Fruit fly (Drosophila melanogaster): ENCODE measurements around the gene CG6073.
A peak's percentile ranks its signal among the peaks of the same experiment; 100 is the strongest.

CG6073 gene

DNA sequence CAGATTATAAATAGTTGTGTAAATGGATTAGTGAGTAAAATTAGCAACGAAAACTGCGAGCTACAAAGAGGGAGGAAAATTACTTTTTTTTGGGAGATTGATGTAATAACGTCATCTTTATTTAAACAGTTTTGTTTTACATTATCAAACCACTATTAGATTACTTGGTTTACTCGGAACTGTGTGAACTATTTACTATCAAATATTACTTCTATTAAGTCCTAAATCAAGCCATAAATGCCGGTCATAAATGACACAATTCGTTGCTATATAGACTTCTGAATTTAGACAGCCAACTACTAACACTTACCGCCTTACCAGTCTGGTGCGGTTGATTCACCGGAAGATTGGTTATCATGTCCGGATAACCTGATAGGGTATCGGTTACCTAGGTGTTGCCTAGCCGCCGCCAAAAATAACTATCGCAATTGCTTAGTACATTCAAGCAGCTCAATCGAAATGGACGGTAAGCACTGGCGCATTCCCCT lies 3.4 kb downstream of the CG6073 start, which contains the start of gene CG31086:
CG31086 (plus strand) TSS at position 51 of the 488 bp plus-strand sequence.
- TF ChIP-seq yki (optimal IDR thresholded peaks at IDR 0.05) (no peak), Six4 (GFP tag; optimal IDR thresholded peaks at IDR 0.05) (no peak), HHEX (GFP tag; optimal IDR thresholded peaks at IDR 0.05) (no peak), NK7.1 (GFP tag; optimal IDR thresholded peaks at IDR 0.05) (no peak), slou (GFP tag; optimal IDR thresholded peaks at IDR 0.05) (no peak), Atf3 (GFP tag; optimal IDR thresholded peaks at IDR 0.05) (no peak), dati (GFP tag; IDR thresholded peaks at IDR 0.05) (no peak), CG34224 (GFP tag; IDR thresholded peaks at IDR 0.05; ENCODE audit: partially characterized antibody) (no peak), hth (optimal IDR thresholded peaks at IDR 0.05) (no peak), CG13296 (GFP tag; optimal IDR thresholded peaks at IDR 0.05) (peak; percentile 66), Bgb (GFP tag; IDR thresholded peaks at IDR 0.05; ENCODE audit: partially characterized antibody) (no peak), HmgD (GFP tag; optimal IDR thresholded peaks at IDR 0.05) (no peak), ewg (GFP tag; optimal IDR thresholded peaks at IDR 0.05) (no peak), CG11093 (GFP tag; IDR thresholded peaks at IDR 0.05) (no peak), wek (GFP tag; optimal IDR thresholded peaks at IDR 0.05) (no peak), CG16813 (GFP tag; IDR thresholded peaks at IDR 0.05; ENCODE audit: partially characterized antibody) (no peak), CG3726 (GFP tag; IDR thresholded peaks at IDR 0.05) (no peak), hbn (GFP tag; IDR thresholded peaks at IDR 0.05; ENCODE audit: partially characterized antibody) (no peak), Sox102F (GFP tag; optimal IDR thresholded peaks at IDR 0.05) (no peak), Xrp1 (GFP tag; IDR thresholded peaks at IDR 0.05) (no peak), CG3407 (GFP tag; optimal IDR thresholded peaks at IDR 0.05) (no peak), ssp (GFP tag; IDR thresholded peaks at IDR 0.05) (no peak), tin (GFP tag; optimal IDR thresholded peaks at IDR 0.05) (no peak), vvl (GFP tag; IDR thresholded peaks at IDR 0.05) (no peak), CG6854 (GFP tag; optimal IDR thresholded peaks at IDR 0.05) (peak; percentile 55), exex (tag; optimal IDR thresholded peaks at IDR 0.05) (peak; percentile 91), PHDP (tag; optimal IDR thresholded peaks at IDR 0.05) (peak; percentile 51), CG8478 (optimal IDR thresholded peaks at IDR 0.05) (no peak), gro (GFP tag; optimal IDR thresholded peaks at IDR 0.05) (no peak), Adf1 (GFP tag; IDR thresholded peaks at IDR 0.05) (no peak), cad (GFP tag; optimal IDR thresholded peaks at IDR 0.05) (no peak), C15 (GFP tag; IDR thresholded peaks at IDR 0.05) (no peak), gem (tag; optimal IDR thresholded peaks at IDR 0.05) (peak; percentile 27), ci (GFP tag; IDR thresholded peaks at IDR 0.05) (no peak), Max (GFP tag; optimal IDR thresholded peaks at IDR 0.05) (no peak), CG13624 (GFP tag; optimal IDR thresholded peaks at IDR 0.05) (no peak), CG34376 (GFP tag; optimal IDR thresholded peaks at IDR 0.05) (peak; percentile 83), Stat92E (GFP tag; optimal IDR thresholded peaks at IDR 0.05) (no peak), NfI (GFP tag; optimal IDR thresholded peaks at IDR 0.05) (no peak), CG6765 (GFP tag; optimal IDR thresholded peaks at IDR 0.05) (peak; percentile 19), CG7839 (tag; optimal IDR thresholded peaks at IDR 0.05) (no peak), lab (GFP tag; optimal IDR thresholded peaks at IDR 0.05) (peak; percentile 39), CG17568 (GFP tag; optimal IDR thresholded peaks at IDR 0.05) (peak; percentile 44), sima (GFP tag; optimal IDR thresholded peaks at IDR 0.05) (no peak), MTF-1 (GFP tag; optimal IDR thresholded peaks at IDR 0.05; ENCODE audit: borderline replicate concordance) (no peak), CG14441 (GFP tag; IDR thresholded peaks at IDR 0.05) (no peak), Atf6 (GFP tag; IDR thresholded peaks at IDR 0.05) (no peak), CG33213 (GFP tag; optimal IDR thresholded peaks at IDR 0.05) (no peak), mirr (GFP tag; optimal IDR thresholded peaks at IDR 0.05) (peak; percentile 65), CG6654 (GFP tag; optimal IDR thresholded peaks at IDR 0.05) (no peak), CG4360 (GFP tag; IDR thresholded peaks at IDR 0.05) (no peak), NFAT (GFP tag; IDR thresholded peaks at IDR 0.05) (no peak)
